Worm (Caenorhabditis elegans) whole organism, L2 larva: ENCODE data around the gene scvp-1.

Experiments used
- C34F6.9 ChIP-seq: fragments of 150-350 bp; optimal IDR thresholded peaks from 2 replicates; lab custom pipeline; 2014; ENCODE audit warnings: missing biosample characterization, missing genetic modification characterization
- F13H6.1 ChIP-seq: sonication (generic microtip); optimal IDR thresholded peaks from 2 replicates; lab custom pipeline; 2016; ENCODE audit warnings: missing genetic modification characterization, missing compliant biosample characterization
- R02D3.7 ChIP-seq: fragments of 150-350 bp; optimal IDR thresholded peaks from 2 replicates; lab custom pipeline; 2014; ENCODE audit warnings: missing biosample characterization, missing genetic modification characterization
- Y55F3AM.14 ChIP-seq: fragments of 200-800 bp; sonication (Bioruptor generic); optimal IDR thresholded peaks from 2 replicates; lab custom pipeline; 2018; ENCODE audit warnings: mild to moderate bottlenecking, missing genetic modification characterization, missing compliant biosample characterization
- ZK546.5 ChIP-seq: sonication (generic microtip); optimal IDR thresholded peaks from 2 replicates; lab custom pipeline; 2017; ENCODE audit warnings: missing biosample characterization, missing genetic modification characterization
- alr-1 ChIP-seq: fragments of 150-350 bp; optimal IDR thresholded peaks from 2 replicates; lab custom pipeline; 2014; ENCODE audit warnings: missing biosample characterization, missing genetic modification characterization
- ama-1 ChIP-seq: fragments of 150-350 bp; optimal IDR thresholded peaks from 2 replicates; lab custom pipeline; 2018; ENCODE audit warnings: inconsistent platforms
- blmp-1 ChIP-seq: sonication (generic microtip); optimal IDR thresholded peaks from 2 replicates; lab custom pipeline; 2017; ENCODE audit warnings: missing genetic modification characterization, mild to moderate bottlenecking, missing compliant biosample characterization, antibody characterized with exemption, moderate library complexity; ENCODE audit not compliant: insufficient read depth
- ceh-16 ChIP-seq: fragments of 150-350 bp; optimal IDR thresholded peaks from 2 replicates; lab custom pipeline; 2014; ENCODE audit warnings: missing biosample characterization, missing genetic modification characterization
- ceh-82 ChIP-seq: fragments of 150-350 bp; optimal IDR thresholded peaks from 2 replicates; lab custom pipeline; 2014; ENCODE audit warnings: missing biosample characterization, missing genetic modification characterization
- crh-2 ChIP-seq: sonication (generic microtip); optimal IDR thresholded peaks from 2 replicates; lab custom pipeline; 2017; ENCODE audit warnings: missing biosample characterization, missing genetic modification characterization
- dmd-4 ChIP-seq: sonication (generic microtip); optimal IDR thresholded peaks from 2 replicates; lab custom pipeline; 2017; ENCODE audit warnings: missing biosample characterization, missing genetic modification characterization
- egl-27 ChIP-seq: sonication (generic microtip); optimal IDR thresholded peaks from 3 replicates; lab custom pipeline; 2017; ENCODE audit warnings: missing biosample characterization, missing genetic modification reagents, missing genetic modification characterization
- elt-1 ChIP-seq: fragments of 150-350 bp; optimal IDR thresholded peaks from 2 replicates; lab custom pipeline; 2014; ENCODE audit warnings: missing biosample characterization, missing genetic modification characterization
- elt-3 ChIP-seq: sonication (generic microtip); optimal IDR thresholded peaks from 2 replicates; lab custom pipeline; 2017; ENCODE audit warnings: missing biosample characterization, missing genetic modification characterization
- fos-1 ChIP-seq: fragments of 150-350 bp; optimal IDR thresholded peaks from 2 replicates; lab custom pipeline; 2014; ENCODE audit warnings: missing biosample characterization, missing genetic modification characterization
- gmeb-1 ChIP-seq: fragments of 150-350 bp; optimal IDR thresholded peaks from 2 replicates; lab custom pipeline; 2014; ENCODE audit warnings: missing biosample characterization, missing genetic modification characterization
- lin-13 ChIP-seq: fragments of 150-350 bp; optimal IDR thresholded peaks from 2 replicates; lab custom pipeline; 2014; ENCODE audit warnings: missing biosample characterization, missing genetic modification reagents, missing genetic modification characterization
- lin-39 ChIP-seq: fragments of 150-350 bp; optimal IDR thresholded peaks from 2 replicates; lab custom pipeline; 2014; ENCODE audit warnings: missing biosample characterization, missing genetic modification reagents, missing genetic modification characterization
- lsy-2 ChIP-seq, 2 experiments: fragments of 150-350 bp in 1 of 2; sonication (generic microtip) in 1 of 2; optimal IDR thresholded peaks; 2 replicates each; lab custom pipeline; 2014 to 2017; ENCODE audit warnings: missing biosample characterization in 2 of 2, missing genetic modification characterization in 2 of 2
- mbf-1 ChIP-seq: sonication (generic microtip); optimal IDR thresholded peaks from 2 replicates; lab custom pipeline; 2017; ENCODE audit warnings: missing biosample characterization, missing genetic modification characterization
- mdl-1 ChIP-seq, 2 experiments: fragments of 150-350 bp in 1 of 2; sonication (generic microtip) in 1 of 2; optimal IDR thresholded peaks; 2 replicates each; lab custom pipeline; 2017; ENCODE audit warnings: missing biosample characterization in 2 of 2, missing genetic modification characterization in 2 of 2
- nhr-11 ChIP-seq: fragments of 150-350 bp; optimal IDR thresholded peaks from 2 replicates; lab custom pipeline; 2014; ENCODE audit warnings: missing biosample characterization, missing genetic modification characterization
- nhr-129 ChIP-seq: fragments of 150-350 bp; optimal IDR thresholded peaks from 2 replicates; lab custom pipeline; 2014; ENCODE audit warnings: missing biosample characterization, missing genetic modification characterization
- nhr-21 ChIP-seq: fragments of 150-350 bp; optimal IDR thresholded peaks from 2 replicates; lab custom pipeline; 2014; ENCODE audit warnings: missing biosample characterization, missing genetic modification characterization
- nhr-237 ChIP-seq: fragments of 150-350 bp; optimal IDR thresholded peaks from 2 replicates; lab custom pipeline; 2014; ENCODE audit warnings: missing biosample characterization, missing genetic modification characterization
- nhr-25 ChIP-seq: fragments of 150-350 bp; sonication (generic microtip); optimal IDR thresholded peaks from 3 replicates; lab custom pipeline; 2014; ENCODE audit warnings: missing biosample characterization, missing genetic modification characterization
- nhr-6 ChIP-seq: fragments of 150-350 bp; optimal IDR thresholded peaks from 2 replicates; lab custom pipeline; 2014; ENCODE audit warnings: missing biosample characterization, missing genetic modification characterization
- nhr-77 ChIP-seq: fragments of 150-350 bp; optimal IDR thresholded peaks from 2 replicates; lab custom pipeline; 2014; ENCODE audit warnings: missing biosample characterization, missing genetic modification characterization
- sem-4 ChIP-seq: fragments of 150-350 bp; optimal IDR thresholded peaks from 2 replicates; lab custom pipeline; 2014; ENCODE audit warnings: missing biosample characterization, missing genetic modification reagents, missing genetic modification characterization
- skn-1 ChIP-seq: sonication (generic microtip); optimal IDR thresholded peaks from 2 replicates; lab custom pipeline; 2017; ENCODE audit warnings: missing biosample characterization, missing genetic modification characterization
- sma-3 ChIP-seq: sonication (generic microtip); optimal IDR thresholded peaks from 2 replicates; lab custom pipeline; 2016; ENCODE audit warnings: missing genetic modification reagents, missing genetic modification characterization, missing compliant biosample characterization
- sma-9 ChIP-seq, 2 experiments: fragments of 150-350 bp in 1 of 2; sonication (generic microtip) in 1 of 2; optimal IDR thresholded peaks; 2 replicates each; lab custom pipeline; 2014 to 2016; ENCODE audit warnings: missing genetic modification characterization in 2 of 2, mild to moderate bottlenecking in 1 of 2, missing biosample characterization in 1 of 2, missing compliant biosample characterization in 1 of 2, missing genetic modification reagents in 1 of 2, moderate library complexity in 1 of 2
- snpc-4 ChIP-seq: fragments of 150-350 bp; optimal IDR thresholded peaks from 2 replicates; lab custom pipeline; 2014; ENCODE audit warnings: missing biosample characterization, missing genetic modification characterization
- unc-39 ChIP-seq: fragments of 150-350 bp; optimal IDR thresholded peaks from 2 replicates; lab custom pipeline; 2014; ENCODE audit warnings: missing biosample characterization, missing genetic modification characterization
- unc-55 ChIP-seq: fragments of 150-350 bp; sonication (generic microtip); optimal IDR thresholded peaks from 3 replicates; lab custom pipeline; 2014; ENCODE audit warnings: missing biosample characterization, missing genetic modification reagents, missing genetic modification characterization
- ztf-1 ChIP-seq: fragments of 200-800 bp; sonication (Bioruptor generic); conservative IDR thresholded peaks from 2 replicates; pipeline ENCODE4 v1.3.6; 2022; ENCODE audit warnings: missing genetic modification characterization, missing compliant biosample characterization
- ztf-11 ChIP-seq: sonication (generic microtip); optimal IDR thresholded peaks from 2 replicates; lab custom pipeline; 2017; ENCODE audit warnings: missing biosample characterization, missing genetic modification characterization

The scvp-1 gene

ce11 chrV:10949511-10949910, 18.4 kb upstream of the scvp-1 start, which contains the start of gene col-153:
Gene col-153, plus strand, starts transcription at chrV:10949811.
- TF ChIP-seq nhr-237 (tag; lab: Kevin White, UChicago) (no peak), ceh-16 (tag; lab: Kevin White, UChicago) (no peak), skn-1 (tag; lab: Kevin White, UChicago) (no peak), blmp-1 (tag; lab: Kevin White, UChicago) (no peak), snpc-4 (tag; lab: Kevin White, UChicago) (no peak), elt-1 (tag; lab: Kevin White, UChicago) (no peak)
- TF ChIP-seq, all 48 proteins: peak for 0

- TF ChIP-seq unc-39 (tag; lab: Kevin White, UChicago) (no peak), gmeb-1 (tag; lab: Kevin White, UChicago) (no peak), nhr-129 (tag; lab: Kevin White, UChicago) (no peak), elt-3 (tag; lab: Kevin White, UChicago) (no peak)
- TF ChIP-seq, all 48 proteins: peak for 0
These were observed 16.8 kb upstream of the scvp-1 start, which contains the start of gene F17C11.2 for ce11 chrV:10947930-10948329. Gene F17C11.2, plus strand, starts transcription at chrV:10948230.

ce11 chrV:10947210-10947609, 16.1 kb upstream of the scvp-1 start:
- TF ChIP-seq sma-3 (no peak), Y55F3AM.14 (GFP tag; lab: Kevin White, UChicago) (no peak), nhr-21 (tag; lab: Kevin White, UChicago) (no peak), mdl-1 (tag; optimal IDR thresholded peaks at IDR 0.05; lab: Kevin White, UChicago) (no peak), ceh-82 (tag; lab: Kevin White, UChicago) (no peak)

ce11 chrV:10944903-10945302, 13.8 kb upstream of the scvp-1 start:
- TF ChIP-seq dmd-4 (no peak), lsy-2 (tag; optimal IDR thresholded peaks at IDR 0.05; lab: Kevin White, UChicago) (peak in 1 of 2 experiments; percentile 15), lin-39 (tag; lab: Kevin White, UChicago) (no peak), blmp-1 (tag; lab: Kevin White, UChicago) (no peak), crh-2 (no peak)

ce11 chrV:10942161-10942560, 11.1 kb upstream of the scvp-1 start, which contains the start of gene zip-9:
Gene zip-9, plus strand, starts transcription at chrV:10942461.
- TF ChIP-seq alr-1 (no peak), unc-39 (tag; lab: Kevin White, UChicago) (no peak), ZK546.5 (tag; lab: Kevin White, UChicago) (no peak)
- TF ChIP-seq, all 48 proteins: peak for 0

ce11 chrV:10941150-10941549, 10.1 kb upstream of the scvp-1 start, which contains the start of gene F17C11.26:
Gene F17C11.26, plus strand, starts transcription at chrV:10941450.
- TF ChIP-seq sma-3: no peak
- no peak for TF ChIP-seq mdl-1 (tag; optimal IDR thresholded peaks at IDR 0.05; lab: Kevin White, UChicago)
- TF ChIP-seq nhr-237 (tag; lab: Kevin White, UChicago): no peak
- no peak for TF ChIP-seq lin-13 (GFP tag; lab: Kevin White, UChicago)
- TF ChIP-seq gmeb-1 (tag; lab: Kevin White, UChicago): no peak
- no peak for TF ChIP-seq elt-3 (tag; lab: Kevin White, UChicago)

- TF ChIP-seq sma-9 (GFP tag; optimal IDR thresholded peaks at IDR 0.05; lab: Kevin White, UChicago): peak; percentile 67
- TF ChIP-seq sma-9 (tag; optimal IDR thresholded peaks at IDR 0.05; lab: Kevin White, UChicago): no peak
- TF ChIP-seq F13H6.1: peak; percentile 77
- peak; percentile 39 for TF ChIP-seq lin-13 (GFP tag; lab: Kevin White, UChicago)
- no peak for TF ChIP-seq nhr-77 (tag; lab: Kevin White, UChicago)
- no peak for TF ChIP-seq ztf-11
- no peak for TF ChIP-seq ztf-1 (GFP tag; lab: Robert Waterston, UW)
- TF ChIP-seq elt-1 (tag; lab: Kevin White, UChicago): no peak
- peak; percentile 45 for TF ChIP-seq nhr-25 (tag; lab: Kevin White, UChicago)
- peak in 1 of 2 experiments; percentile 65 for TF ChIP-seq lsy-2 (tag; optimal IDR thresholded peaks at IDR 0.05; lab: Kevin White, UChicago)
- peak; percentile 34 for TF ChIP-seq ama-1 (lab: Kevin White, UChicago)
- peak; percentile 74 for TF ChIP-seq fos-1 (tag; lab: Kevin White, UChicago)
- peak; percentile 71 for TF ChIP-seq blmp-1 (tag; lab: Kevin White, UChicago)
- peak; percentile 75 for TF ChIP-seq C34F6.9 (tag; lab: Kevin White, UChicago)
- TF ChIP-seq dmd-4: no peak
- peak; percentile 100 for TF ChIP-seq nhr-129 (tag; lab: Kevin White, UChicago)
- TF ChIP-seq sem-4 (tag; lab: Kevin White, UChicago): no peak
- TF ChIP-seq nhr-11: no peak
- TF ChIP-seq unc-55 (GFP tag; lab: Kevin White, UChicago): peak; percentile 59
- no peak for TF ChIP-seq nhr-6
- TF ChIP-seq egl-27 (tag; lab: Kevin White, UChicago): peak; percentile 75
- TF ChIP-seq sma-3: peak; percentile 72
- peak in 1 of 2 experiments; percentile 24 for TF ChIP-seq mdl-1 (tag; optimal IDR thresholded peaks at IDR 0.05; lab: Kevin White, UChicago)
- no peak for TF ChIP-seq lin-39 (tag; lab: Kevin White, UChicago)
- TF ChIP-seq snpc-4 (tag; lab: Kevin White, UChicago): no peak
- no peak for TF ChIP-seq nhr-237 (tag; lab: Kevin White, UChicago)
- TF ChIP-seq alr-1: no peak
- no peak for TF ChIP-seq mbf-1 (tag; lab: Kevin White, UChicago)
- no peak for TF ChIP-seq R02D3.7 (tag; lab: Kevin White, UChicago)
These were observed 9.5 kb upstream of the scvp-1 start for ce11 chrV:10940571-10940991.
